Fruit fly (Drosophila melanogaster) whole organism, embryonic: ENCODE data around the gene CG10663.

Source experiments
- CG10366 ChIP-seq: fragments of 200-800 bp; sonication (Bioruptor generic); IDR thresholded peaks from 2 replicates; pipeline ENCODE4 v1.3.6; 2022; ENCODE audit warnings: missing biosample characterization, missing genetic modification characterization
- CG10979 ChIP-seq: fragments of 200-800 bp; sonication (Bioruptor generic); optimal IDR thresholded peaks from 2 replicates; lab custom pipeline; 2018; ENCODE audit warnings: missing biosample characterization, mild to moderate bottlenecking, missing genetic modification characterization, moderate library complexity
- CG11085 ChIP-seq: fragments of 200-800 bp; sonication (Bioruptor generic); IDR thresholded peaks from 2 replicates; pipeline ENCODE4 v1.3.6; 2022; ENCODE audit warnings: missing biosample characterization, missing genetic modification characterization
- CG11093 ChIP-seq: fragments of 200-800 bp; sonication (Bioruptor generic); IDR thresholded peaks from 3 replicates; pipeline ENCODE4 v1.3.6; 2022; ENCODE audit warnings: missing biosample characterization, missing genetic modification characterization
- CG12236 ChIP-seq: fragments of 200-800 bp; sonication (Bioruptor generic); optimal IDR thresholded peaks from 2 replicates; lab custom pipeline; 2016; ENCODE audit warnings: missing biosample characterization, missing genetic modification characterization
- CG12942 ChIP-seq: fragments of 200-800 bp; sonication (Bioruptor generic); optimal IDR thresholded peaks from 3 replicates; lab custom pipeline; 2016; ENCODE audit warnings: missing biosample characterization, missing genetic modification characterization
- CG14014 ChIP-seq: fragments of 200-800 bp; sonication (Bioruptor generic); IDR thresholded peaks from 2 replicates; pipeline ENCODE4 v1.3.6; 2022; ENCODE audit warnings: missing biosample characterization, missing genetic modification characterization
- CG15073 ChIP-seq: fragments of 200-800 bp; sonication (Bioruptor generic); optimal IDR thresholded peaks from 2 replicates; lab custom pipeline; 2016; ENCODE audit warnings: missing biosample characterization, missing genetic modification characterization
- CG16863 ChIP-seq: fragments of 200-800 bp; sonication (Bioruptor generic); optimal IDR thresholded peaks from 3 replicates; lab custom pipeline; 2016; ENCODE audit warnings: missing biosample characterization, missing genetic modification characterization
- CG17186 ChIP-seq: fragments of 200-800 bp; sonication (Bioruptor generic); optimal IDR thresholded peaks from 3 replicates; lab custom pipeline; 2017; ENCODE audit warnings: missing biosample characterization, missing genetic modification reagents, missing genetic modification characterization
- CG17912 ChIP-seq: fragments of 200-800 bp; sonication (Bioruptor generic); optimal IDR thresholded peaks from 2 replicates; lab custom pipeline; 2018; ENCODE audit warnings: missing biosample characterization, mild to moderate bottlenecking, missing genetic modification characterization
- CG2199 ChIP-seq: fragments of 200-800 bp; sonication (Bioruptor generic); IDR thresholded peaks from 3 replicates; pipeline ENCODE4 v1.3.6; 2022; ENCODE audit warnings: missing biosample characterization, missing genetic modification characterization
- CG2712 ChIP-seq: fragments of 200-800 bp; optimal IDR thresholded peaks from 3 replicates; lab custom pipeline; 2019; ENCODE audit warnings: missing biosample characterization, mild to moderate bottlenecking, missing genetic modification characterization, moderate library complexity
- CG30403 ChIP-seq: fragments of 200-800 bp; sonication (Bioruptor generic); optimal IDR thresholded peaks from 3 replicates; lab custom pipeline; 2016; ENCODE audit warnings: missing biosample characterization, missing genetic modification characterization
- CG31224 ChIP-seq: fragments of 200-800 bp; sonication (Bioruptor generic); IDR thresholded peaks from 2 replicates; pipeline ENCODE4 v1.3.6; 2022; ENCODE audit warnings: missing biosample characterization, missing genetic modification characterization
- CG3995 ChIP-seq: fragments of 200-800 bp; sonication (Bioruptor generic); optimal IDR thresholded peaks from 3 replicates; lab custom pipeline; 2016; ENCODE audit warnings: missing biosample characterization, missing genetic modification characterization
- CG4404 ChIP-seq: fragments of 200-800 bp; sonication (Bioruptor generic); IDR thresholded peaks from 2 replicates; pipeline ENCODE4 v1.3.6; 2022; ENCODE audit warnings: missing biosample characterization, missing genetic modification characterization
- CG7357 ChIP-seq: fragments of 200-800 bp; sonication (Bioruptor generic); IDR thresholded peaks from 3 replicates; pipeline ENCODE4 v1.3.6; 2022; ENCODE audit warnings: missing biosample characterization, missing genetic modification characterization
- CG8478 ChIP-seq: fragments of >200 bp; optimal IDR thresholded peaks from 2 replicates; lab custom pipeline; 2018
- CG9215 ChIP-seq: fragments of 200-800 bp; sonication (Bioruptor generic); IDR thresholded peaks from 2 replicates; pipeline ENCODE4 v1.3.6; 2022; ENCODE audit warnings: missing biosample characterization, missing genetic modification characterization
- Dbx ChIP-seq: fragments of 200-800 bp; sonication (Bioruptor generic); IDR thresholded peaks from 3 replicates; pipeline ENCODE4 v1.3.6; 2022; ENCODE audit warnings: missing biosample characterization, missing genetic modification characterization
- ERR ChIP-seq: fragments of 200-800 bp; sonication (Bioruptor generic); optimal IDR thresholded peaks from 2 replicates; lab custom pipeline; 2016; ENCODE audit warnings: missing biosample characterization, missing genetic modification characterization
- Ets65A ChIP-seq: fragments of 200-800 bp; sonication (Bioruptor generic); peaks from one replicate; lab custom pipeline; 2016; ENCODE audit warnings: missing biosample characterization, missing genetic modification characterization
- Ets97D ChIP-seq: fragments of 200-800 bp; sonication (Bioruptor generic); optimal IDR thresholded peaks from 3 replicates; lab custom pipeline; 2016; ENCODE audit warnings: missing biosample characterization, missing genetic modification characterization
- Fer2 ChIP-seq: fragments of 200-800 bp; sonication (Bioruptor generic); optimal IDR thresholded peaks from 2 replicates; lab custom pipeline; 2018; ENCODE audit warnings: missing biosample characterization, mild to moderate bottlenecking, missing genetic modification characterization, moderate library complexity
- HHEX ChIP-seq: fragments of 200-800 bp; sonication (Bioruptor generic); optimal IDR thresholded peaks from 3 replicates; lab custom pipeline; 2017; ENCODE audit warnings: missing biosample characterization, mild to moderate bottlenecking, missing genetic modification characterization, missing genetic modification reagents
- Hmx ChIP-seq: fragments of 200-800 bp; sonication (Bioruptor generic); optimal IDR thresholded peaks from 2 replicates; lab custom pipeline; 2016; ENCODE audit warnings: missing biosample characterization, missing genetic modification characterization
- Kr ChIP-seq: fragments of 200-800 bp; sonication (Bioruptor generic); optimal IDR thresholded peaks from 2 replicates; lab custom pipeline; 2017; ENCODE audit warnings: missing biosample characterization, mild to moderate bottlenecking, missing genetic modification characterization
- Med ChIP-seq: fragments of 200-800 bp; sonication (Bioruptor generic); peaks from one replicate; lab custom pipeline; 2016; ENCODE audit warnings: missing biosample characterization, missing genetic modification characterization, mild to moderate bottlenecking, inconsistent platforms, moderate library complexity
- TFAM ChIP-seq: fragments of 200-800 bp; sonication (Bioruptor generic); optimal IDR thresholded peaks from 2 replicates; lab custom pipeline; 2017; ENCODE audit warnings: missing biosample characterization, missing genetic modification characterization, inconsistent platforms
- Usf ChIP-seq: fragments of 200-800 bp; sonication (Bioruptor generic); optimal IDR thresholded peaks from 2 replicates; lab custom pipeline; 2017; ENCODE audit warnings: missing genotype, missing biosample characterization, missing genetic modification characterization
- cas ChIP-seq: fragments of 200-800 bp; sonication (Bioruptor generic); IDR thresholded peaks from 2 replicates; pipeline ENCODE4 v1.3.6; 2022; ENCODE audit warnings: missing biosample characterization, missing genetic modification characterization
- cato ChIP-seq: fragments of 200-800 bp; sonication (Bioruptor generic); optimal IDR thresholded peaks from 2 replicates; lab custom pipeline; 2016; ENCODE audit warnings: missing biosample characterization, missing genetic modification characterization, borderline replicate concordance
- crc ChIP-seq: fragments of 200-800 bp; sonication (Bioruptor generic); optimal IDR thresholded peaks from 2 replicates; lab custom pipeline; 2016; ENCODE audit warnings: missing biosample characterization, missing genetic modification characterization
- da ChIP-seq: fragments of 200-800 bp; sonication (Bioruptor generic); optimal IDR thresholded peaks from 2 replicates; lab custom pipeline; 2016; ENCODE audit warnings: missing biosample characterization, missing genetic modification characterization
- ftz-f1 ChIP-seq: fragments of 200-800 bp; sonication (Bioruptor generic); optimal IDR thresholded peaks from 2 replicates; lab custom pipeline; 2016; ENCODE audit warnings: missing biosample characterization, missing genetic modification characterization
- gcm ChIP-seq: fragments of 200-800 bp; sonication (Bioruptor generic); optimal IDR thresholded peaks from 2 replicates; lab custom pipeline; 2019; ENCODE audit warnings: missing biosample characterization, mild to moderate bottlenecking, missing genetic modification characterization, moderate library complexity
- h ChIP-seq: fragments of >200 bp; optimal IDR thresholded peaks from 2 replicates; lab custom pipeline; 2017
- ham ChIP-seq: fragments of 200-800 bp; sonication (Bioruptor generic); IDR thresholded peaks from 2 replicates; pipeline ENCODE4 v1.3.6; 2022; ENCODE audit warnings: missing biosample characterization, missing genetic modification characterization
- hbn ChIP-seq: fragments of 200-800 bp; sonication (Bioruptor generic); IDR thresholded peaks from 2 replicates; pipeline ENCODE4 v1.3.6; 2022; ENCODE audit warnings: missing biosample characterization, missing genetic modification characterization; ENCODE audit not compliant: partially characterized antibody
- mam ChIP-seq: fragments of 200-800 bp; sonication (Bioruptor generic); optimal IDR thresholded peaks from 3 replicates; lab custom pipeline; 2016; ENCODE audit warnings: missing biosample characterization, missing genetic modification characterization
- pfk ChIP-seq: fragments of 200-800 bp; sonication (Bioruptor generic); optimal IDR thresholded peaks from 2 replicates; lab custom pipeline; 2018; ENCODE audit warnings: missing biosample characterization, mild to moderate bottlenecking, missing genetic modification characterization, moderate library complexity
- pzg ChIP-seq: fragments of 200-800 bp; sonication (Bioruptor generic); optimal IDR thresholded peaks from 3 replicates; lab custom pipeline; 2018; ENCODE audit warnings: missing biosample characterization, mild to moderate bottlenecking, missing genetic modification characterization, moderate library complexity
- sc ChIP-seq, 3 experiments: fragments of >200 bp in 2 of 3; fragments of 200-800 bp in 1 of 3; sonication (Bioruptor generic) in 1 of 3; optimal IDR thresholded peaks; 2 replicates in 2 of 3; 3 replicates in 1 of 3; lab custom pipeline; 2017; ENCODE audit warnings: mild to moderate bottlenecking in 1 of 3, missing biosample characterization in 1 of 3, missing genetic modification characterization in 1 of 3, missing genetic modification reagents in 1 of 3
- scrt ChIP-seq: fragments of 200-800 bp; sonication (Bioruptor generic); optimal IDR thresholded peaks from 2 replicates; lab custom pipeline; 2018; ENCODE audit warnings: missing biosample characterization, mild to moderate bottlenecking, missing genetic modification characterization, moderate library complexity
- sima ChIP-seq: fragments of 200-800 bp; sonication (Bioruptor generic); optimal IDR thresholded peaks from 2 replicates; lab custom pipeline; 2016; ENCODE audit warnings: missing biosample characterization, missing genetic modification characterization
- sisA ChIP-seq: fragments of 200-800 bp; sonication (Bioruptor generic); IDR thresholded peaks from 2 replicates; pipeline ENCODE4 v1.3.6; 2022; ENCODE audit warnings: missing biosample characterization, missing genetic modification characterization
- tgo ChIP-seq: fragments of 200-800 bp; sonication (Bioruptor generic); IDR thresholded peaks from 3 replicates; pipeline ENCODE4 v1.3.6; 2022; ENCODE audit warnings: missing biosample characterization, missing genetic modification characterization
- trem ChIP-seq: fragments of 200-800 bp; optimal IDR thresholded peaks from 3 replicates; lab custom pipeline; 2019; ENCODE audit warnings: missing biosample characterization, mild to moderate bottlenecking, missing genetic modification characterization, moderate library complexity

Gene CG10663

DNA sequence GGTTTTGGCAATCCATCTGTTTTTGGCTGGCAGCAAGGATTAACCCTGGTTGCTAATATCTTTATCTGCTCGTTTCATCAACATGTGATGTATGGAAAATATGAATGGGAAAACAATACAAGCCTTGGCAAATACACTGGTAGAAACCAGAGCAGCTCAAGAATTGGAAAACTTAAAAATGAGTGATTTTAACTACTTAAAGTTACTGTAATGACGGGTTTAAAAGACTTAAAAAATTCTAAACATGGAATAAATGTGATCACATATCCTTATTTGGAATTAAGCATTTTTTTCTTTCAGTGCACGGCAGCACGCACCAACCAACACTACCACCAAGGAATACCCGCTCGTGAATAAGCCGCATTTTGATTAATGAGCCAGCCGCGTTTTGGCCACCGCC, 19.6 kb downstream of the CG10663 start (continued):
- TF ChIP-seq ERR (GFP tag; lab: Kevin White, UChicago) (no peak), Ets97D (GFP tag; lab: Kevin White, UChicago) (no peak), CG9215 (GFP tag; lab: Robert Waterston, UW) (no peak), CG10366 (GFP tag; lab: Robert Waterston, UW) (no peak), da (GFP tag; lab: Kevin White, UChicago) (no peak), cato (GFP tag; lab: Kevin White, UChicago) (no peak), CG16863 (GFP tag; lab: Kevin White, UChicago) (no peak), ham (GFP tag; lab: Robert Waterston, UW) (no peak), gcm (GFP tag; lab: Kevin White, UChicago) (no peak), pfk (GFP tag; lab: Kevin White, UChicago) (no peak), CG2199 (GFP tag; lab: Robert Waterston, UW) (no peak), CG15073 (GFP tag; lab: Kevin White, UChicago) (no peak), CG2712 (tag; lab: Kevin White, UChicago) (peak; percentile 5), sima (GFP tag; lab: Kevin White, UChicago) (no peak), crc (GFP tag; lab: Kevin White, UChicago) (no peak), pzg (GFP tag; lab: Kevin White, UChicago) (no peak), trem (tag; lab: Kevin White, UChicago) (no peak), CG30403 (GFP tag; lab: Kevin White, UChicago) (no peak), CG3995 (GFP tag; lab: Kevin White, UChicago) (no peak), CG17912 (no peak), Fer2 (tag; lab: Kevin White, UChicago) (no peak), CG11085 (GFP tag; lab: Robert Waterston, UW) (no peak), CG12236 (GFP tag; lab: Kevin White, UChicago) (no peak), Kr (GFP tag; lab: Kevin White, UChicago) (no peak), CG10979 (peak; percentile 26), CG14014 (GFP tag; lab: Robert Waterston, UW) (no peak), cas (no peak), HHEX (GFP tag; lab: Kevin White, UChicago) (no peak), h (lab: Kevin White, UChicago) (no peak), CG4404 (peak; percentile 14; the same call in 1 of the 2 replicates), Usf (GFP tag; lab: Kevin White, UChicago) (no peak)

DNA sequence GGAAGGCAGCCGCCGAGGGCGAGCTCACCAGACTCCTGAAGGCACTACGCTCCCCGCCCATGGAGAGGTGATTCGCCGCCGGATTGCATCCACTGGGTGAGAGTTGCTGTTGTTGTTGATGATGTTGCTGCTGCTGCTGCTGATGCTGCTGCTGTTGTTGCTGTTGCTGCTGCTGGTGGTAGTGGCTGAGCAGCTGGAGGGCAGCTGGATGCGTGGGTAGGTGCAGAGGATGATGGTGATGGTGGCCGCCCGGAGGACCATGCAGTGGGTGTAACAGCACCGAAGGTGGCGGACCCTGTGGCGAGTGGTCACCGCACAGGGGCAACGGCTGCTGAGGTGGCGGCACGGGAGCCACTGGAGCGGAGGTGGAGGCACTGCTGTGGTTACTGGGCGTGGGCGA, 21.3 kb downstream of the CG10663 start:
- TF ChIP-seq ftz-f1 (GFP tag; lab: Kevin White, UChicago) (no peak), sc (optimal IDR thresholded peaks at IDR 0.05; lab: Kevin White, UChicago) (no peak), sc (GFP tag; optimal IDR thresholded peaks at IDR 0.05; lab: Kevin White, UChicago) (no peak), CG12942 (GFP tag; lab: Kevin White, UChicago) (no peak), tgo (no peak), CG17186 (GFP tag; lab: Kevin White, UChicago) (no peak), sisA (GFP tag; lab: Robert Waterston, UW) (no peak), TFAM (no peak), Med (GFP tag; lab: Kevin White, UChicago) (peak; percentile 23), CG31224 (no peak), Ets65A (GFP tag; lab: Kevin White, UChicago) (peak; percentile 81), CG7357 (GFP tag; lab: Robert Waterston, UW) (no peak), CG8478 (lab: Kevin White, UChicago) (peak; percentile 71), h (lab: Kevin White, UChicago) (no peak), hbn (GFP tag; lab: Robert Waterston, UW) (no peak), CG11093 (0 out of 3 replicates have a peak, but pooled peaks have one; percentile 13), mam (GFP tag; lab: Kevin White, UChicago) (no peak), CG4404 (no peak), Hmx (GFP tag; lab: Kevin White, UChicago) (no peak), Dbx (GFP tag; lab: Robert Waterston, UW) (0 out of 3 replicates have a peak, but pooled peaks have one; percentile 21), scrt (GFP tag; lab: Kevin White, UChicago) (no peak)
- TF ChIP-seq, all 482 proteins: peak for 5
